Worm (Caenorhabditis elegans) whole organism, mixed stage, embryonic: ENCODE measurements around the gene C01B10.44.
A peak's percentile ranks its signal among the peaks of the same experiment; 100 is the strongest.

ENCODE experiments used
- M03D4.4 ChIP-seq: sonication (generic microtip); optimal IDR thresholded peaks from 2 replicates; lab custom pipeline; 2017; ENCODE audit warnings: mild to moderate bottlenecking, missing genetic modification characterization, missing compliant biosample characterization
- bed-3 ChIP-seq: fragments of 200-800 bp; sonication (Bioruptor generic); optimal IDR thresholded peaks from 3 replicates; lab custom pipeline; 2018; ENCODE audit warnings: mild to moderate bottlenecking, missing genetic modification characterization, moderate library complexity, missing compliant biosample characterization
- blmp-1 ChIP-seq: fragments of 150-350 bp; optimal IDR thresholded peaks from 2 replicates; lab custom pipeline; 2014; ENCODE audit warnings: missing biosample characterization, missing genetic modification characterization
- ceh-39 ChIP-seq: fragments of 150-350 bp; optimal IDR thresholded peaks from 2 replicates; lab custom pipeline; 2014; ENCODE audit warnings: missing biosample characterization, missing genetic modification characterization
- ceh-43 ChIP-seq: fragments of 200-800 bp; sonication (Bioruptor generic); optimal IDR thresholded peaks from 2 replicates; lab custom pipeline; 2018; ENCODE audit warnings: mild to moderate bottlenecking, missing genetic modification characterization, moderate library complexity, missing compliant biosample characterization
- ces-1 ChIP-seq: fragments of 150-350 bp; optimal IDR thresholded peaks from 2 replicates; lab custom pipeline; 2014; ENCODE audit warnings: missing biosample characterization, missing genetic modification reagents, missing genetic modification characterization
- cnd-1 ChIP-seq: fragments of 200-800 bp; sonication (Bioruptor generic); optimal IDR thresholded peaks from 2 replicates; lab custom pipeline; 2018; ENCODE audit warnings: mild to moderate bottlenecking, missing genetic modification characterization, missing compliant biosample characterization
- drap-1 ChIP-seq: fragments of 200-800 bp; sonication (Bioruptor generic); optimal IDR thresholded peaks from 3 replicates; lab custom pipeline; 2018; ENCODE audit warnings: mild to moderate bottlenecking, missing genetic modification characterization, missing compliant biosample characterization
- elt-1 ChIP-seq: sonication (generic microtip); optimal IDR thresholded peaks from 2 replicates; lab custom pipeline; 2017; ENCODE audit warnings: missing genetic modification characterization, mild to moderate bottlenecking, missing compliant biosample characterization, antibody characterized with exemption, moderate library complexity, borderline replicate concordance; ENCODE audit not compliant: insufficient read depth
- elt-3 ChIP-seq: fragments of 150-350 bp; optimal IDR thresholded peaks from 2 replicates; lab custom pipeline; 2014; ENCODE audit warnings: missing biosample characterization, missing genetic modification characterization
- flh-1 ChIP-seq: fragments of 200-800 bp; sonication (Bioruptor generic); optimal IDR thresholded peaks from 2 replicates; lab custom pipeline; 2018; ENCODE audit warnings: mild to moderate bottlenecking, missing genetic modification characterization, moderate library complexity, missing compliant biosample characterization
- ham-2 ChIP-seq: fragments of 200-800 bp; sonication (Bioruptor generic); optimal IDR thresholded peaks from 2 replicates; lab custom pipeline; 2018; ENCODE audit warnings: mild to moderate bottlenecking, missing genetic modification characterization, missing compliant biosample characterization
- hlh-1 ChIP-seq: fragments of 150-350 bp; optimal IDR thresholded peaks from 2 replicates; lab custom pipeline; 2014; ENCODE audit warnings: missing biosample characterization, missing genetic modification reagents, missing genetic modification characterization
- lin-13 ChIP-seq: fragments of 150-350 bp; optimal IDR thresholded peaks from 2 replicates; lab custom pipeline; 2014; ENCODE audit warnings: missing biosample characterization, missing genetic modification characterization
- lin-32 ChIP-seq: fragments of 200-800 bp; sonication (Bioruptor generic); optimal IDR thresholded peaks from 2 replicates; lab custom pipeline; 2018; ENCODE audit warnings: mild to moderate bottlenecking, missing genetic modification characterization, missing compliant biosample characterization
- lsy-2 ChIP-seq: fragments of 150-350 bp; optimal IDR thresholded peaks from 2 replicates; lab custom pipeline; 2014; ENCODE audit warnings: missing biosample characterization, missing genetic modification characterization
- mab-5 ChIP-seq: fragments of 150-350 bp; optimal IDR thresholded peaks from 2 replicates; lab custom pipeline; 2014; ENCODE audit warnings: missing biosample characterization, missing genetic modification characterization
- mep-1 ChIP-seq: fragments of 150-350 bp; optimal IDR thresholded peaks from 2 replicates; lab custom pipeline; 2017; ENCODE audit warnings: missing biosample characterization, missing genetic modification reagents, missing genetic modification characterization, inconsistent platforms
- mls-2 ChIP-seq: sonication (generic microtip); optimal IDR thresholded peaks from 2 replicates; lab custom pipeline; 2016; ENCODE audit warnings: mild to moderate bottlenecking, missing genetic modification characterization, moderate library complexity, missing compliant biosample characterization
- nhr-12 ChIP-seq: fragments of 150-350 bp; optimal IDR thresholded peaks from 2 replicates; lab custom pipeline; 2014; ENCODE audit warnings: missing biosample characterization, missing genetic modification characterization
- nhr-2 ChIP-seq: fragments of 150-350 bp; optimal IDR thresholded peaks from 2 replicates; lab custom pipeline; 2014; ENCODE audit warnings: missing biosample characterization, missing genetic modification characterization
- nhr-237 ChIP-seq: fragments of 150-350 bp; optimal IDR thresholded peaks from 2 replicates; lab custom pipeline; 2014; ENCODE audit warnings: missing biosample characterization, missing genetic modification characterization
- nhr-28 ChIP-seq: fragments of 150-350 bp; optimal IDR thresholded peaks from 2 replicates; lab custom pipeline; 2014; ENCODE audit warnings: missing biosample characterization, missing genetic modification characterization
- nhr-76 ChIP-seq: sonication (generic microtip); optimal IDR thresholded peaks from 2 replicates; lab custom pipeline; 2017; ENCODE audit warnings: missing biosample characterization, missing genetic modification characterization
- pha-4 ChIP-seq: fragments of 150-350 bp; optimal IDR thresholded peaks from 2 replicates; lab custom pipeline; 2018; ENCODE audit warnings: missing biosample characterization, missing genetic modification reagents, missing genetic modification characterization
- sem-2 ChIP-seq: fragments of 200-800 bp; sonication (Bioruptor generic); optimal IDR thresholded peaks from 2 replicates; lab custom pipeline; 2018; ENCODE audit warnings: mild to moderate bottlenecking, missing genetic modification characterization, missing compliant biosample characterization
- snpc-4 ChIP-seq: fragments of 150-350 bp; optimal IDR thresholded peaks from 2 replicates; lab custom pipeline; 2014; ENCODE audit warnings: missing biosample characterization, missing genetic modification characterization
- sptf-1 ChIP-seq: sonication (generic microtip); optimal IDR thresholded peaks from 2 replicates; lab custom pipeline; 2017; ENCODE audit warnings: mild to moderate bottlenecking, missing genetic modification characterization, moderate library complexity, missing compliant biosample characterization
- tbx-8 ChIP-seq: fragments of 200-800 bp; sonication (Bioruptor generic); optimal IDR thresholded peaks from 2 replicates; lab custom pipeline; 2018; ENCODE audit warnings: mild to moderate bottlenecking, missing genetic modification characterization, moderate library complexity, missing compliant biosample characterization
- unc-120 ChIP-seq: sonication (generic microtip); optimal IDR thresholded peaks from 2 replicates; lab custom pipeline; 2017; ENCODE audit warnings: missing genetic modification characterization, missing compliant biosample characterization; ENCODE audit not compliant: poor library complexity, severe bottlenecking
- unc-39 ChIP-seq: fragments of 150-350 bp; optimal IDR thresholded peaks from 2 replicates; lab custom pipeline; 2014; ENCODE audit warnings: missing biosample characterization, missing genetic modification characterization
- unc-62 ChIP-seq: fragments of 150-350 bp; optimal IDR thresholded peaks from 2 replicates; lab custom pipeline; 2014; ENCODE audit warnings: missing biosample characterization, missing genetic modification reagents, missing genetic modification characterization
- zip-8 ChIP-seq: fragments of 150-350 bp; optimal IDR thresholded peaks from 2 replicates; lab custom pipeline; 2014; ENCODE audit warnings: missing biosample characterization, missing genetic modification characterization
- ztf-11 ChIP-seq: fragments of 150-350 bp; optimal IDR thresholded peaks from 2 replicates; lab custom pipeline; 2014; ENCODE audit warnings: missing biosample characterization, missing genetic modification characterization

The C01B10.44 gene

ce11 chrIV:6646905-6647304 is 23.4 kb downstream of the C01B10.44 start:
- TF ChIP-seq M03D4.4 (tag; lab: Kevin White, UChicago) (no peak), lsy-2 (tag; lab: Kevin White, UChicago) (peak; percentile 27), ces-1 (GFP tag; lab: Kevin White, UChicago) (peak; percentile 28), ceh-43 (peak; percentile 70)

- TF ChIP-seq zip-8 (tag; lab: Kevin White, UChicago) (no peak), ces-1 (GFP tag; lab: Kevin White, UChicago) (peak; percentile 99), ztf-11 (tag; lab: Kevin White, UChicago) (peak; percentile 48), sptf-1 (tag; lab: Kevin White, UChicago) (peak; percentile 54), drap-1 (GFP tag; lab: Kevin White, UChicago) (peak; percentile 35), tbx-8 (GFP tag; lab: Kevin White, UChicago) (no peak), elt-1 (tag; lab: Kevin White, UChicago) (no peak), snpc-4 (no peak), ham-2 (peak; percentile 25), unc-62 (peak; percentile 96), bed-3 (GFP tag; lab: Kevin White, UChicago) (no peak), ceh-43 (peak; percentile 12), cnd-1 (peak; percentile 37), blmp-1 (tag; lab: Kevin White, UChicago) (no peak), nhr-237 (peak; percentile 67), mab-5 (tag; lab: Kevin White, UChicago) (peak; percentile 77), unc-120 (peak; percentile 77), hlh-1 (tag; lab: Kevin White, UChicago) (no peak), unc-39 (tag; lab: Kevin White, UChicago) (no peak), nhr-76 (tag; lab: Kevin White, UChicago) (no peak), elt-3 (no peak), ceh-39 (tag; lab: Kevin White, UChicago) (no peak), nhr-12 (no peak), mep-1 (tag; lab: Kevin White, UChicago) (peak; percentile 50), mls-2 (tag; lab: Kevin White, UChicago) (peak; percentile 84), lsy-2 (tag; lab: Kevin White, UChicago) (peak; percentile 47), M03D4.4 (tag; lab: Kevin White, UChicago) (peak; percentile 58), pha-4 (peak; percentile 44), nhr-2 (tag; lab: Kevin White, UChicago) (no peak), lin-32 (GFP tag; lab: Kevin White, UChicago) (no peak)
Measured at ce11 chrIV:6648625-6649024, 25.1 kb downstream of the C01B10.44 start.

- TF ChIP-seq ztf-11 (tag; lab: Kevin White, UChicago): no peak
- no peak for TF ChIP-seq blmp-1 (tag; lab: Kevin White, UChicago)
- TF ChIP-seq elt-3: no peak
- no peak for TF ChIP-seq hlh-1 (tag; lab: Kevin White, UChicago)
- TF ChIP-seq ces-1 (GFP tag; lab: Kevin White, UChicago): no peak
- TF ChIP-seq lsy-2 (tag; lab: Kevin White, UChicago): no peak
- TF ChIP-seq lin-13 (tag; lab: Kevin White, UChicago): no peak
- no peak for TF ChIP-seq unc-62
- no peak for TF ChIP-seq mls-2 (tag; lab: Kevin White, UChicago)
- TF ChIP-seq M03D4.4 (tag; lab: Kevin White, UChicago): no peak
- no peak for TF ChIP-seq ham-2
- no peak for TF ChIP-seq drap-1 (GFP tag; lab: Kevin White, UChicago)
- TF ChIP-seq nhr-28 (tag; lab: Kevin White, UChicago): no peak
- TF ChIP-seq sem-2 (GFP tag; lab: Kevin White, UChicago): no peak
- no peak for TF ChIP-seq ceh-39 (tag; lab: Kevin White, UChicago)
- no peak for TF ChIP-seq pha-4
- TF ChIP-seq nhr-2 (tag; lab: Kevin White, UChicago): no peak
- TF ChIP-seq cnd-1: no peak
- TF ChIP-seq, all 35 proteins: peak for 0
Measured at ce11 chrIV:6652479-6653022, 29.1 kb downstream of the C01B10.44 start.

ce11 chrIV:6653663-6654201 is 30.2 kb downstream of the C01B10.44 start:
- TF ChIP-seq flh-1 (GFP tag; lab: Kevin White, UChicago) (no peak), mab-5 (tag; lab: Kevin White, UChicago) (no peak), unc-62 (no peak), mls-2 (tag; lab: Kevin White, UChicago) (no peak), elt-3 (no peak), unc-120 (no peak), elt-1 (tag; lab: Kevin White, UChicago) (no peak), nhr-2 (tag; lab: Kevin White, UChicago) (no peak), ztf-11 (tag; lab: Kevin White, UChicago) (no peak), snpc-4 (no peak), ceh-43 (no peak), drap-1 (GFP tag; lab: Kevin White, UChicago) (no peak), zip-8 (tag; lab: Kevin White, UChicago) (no peak), nhr-12 (no peak), bed-3 (GFP tag; lab: Kevin White, UChicago) (no peak), pha-4 (no peak), cnd-1 (no peak), ham-2 (no peak), M03D4.4 (tag; lab: Kevin White, UChicago) (no peak), sem-2 (GFP tag; lab: Kevin White, UChicago) (no peak)
- TF ChIP-seq, all 35 proteins: peak for 0
